Worm (Caenorhabditis elegans) whole organism, L4/young adult: ENCODE measurements around the gene C54G7.1.

Source experiments
- W03F9.2 ChIP-seq: fragments of 150-350 bp; optimal IDR thresholded peaks from 2 replicates; lab custom pipeline; 2014; ENCODE audit warnings: missing biosample characterization, missing genetic modification characterization
- dao-5 ChIP-seq: sonication (generic microtip); optimal IDR thresholded peaks from 2 replicates; lab custom pipeline; 2016; ENCODE audit warnings: missing genotype, missing genetic modification characterization, moderate library complexity, missing compliant biosample characterization
- him-1 ChIP-seq: sonication (generic microtip); optimal IDR thresholded peaks from 2 replicates; lab custom pipeline; 2016; ENCODE audit warnings: missing genotype, missing genetic modification reagents, missing genetic modification characterization, missing compliant biosample characterization

DNA sequence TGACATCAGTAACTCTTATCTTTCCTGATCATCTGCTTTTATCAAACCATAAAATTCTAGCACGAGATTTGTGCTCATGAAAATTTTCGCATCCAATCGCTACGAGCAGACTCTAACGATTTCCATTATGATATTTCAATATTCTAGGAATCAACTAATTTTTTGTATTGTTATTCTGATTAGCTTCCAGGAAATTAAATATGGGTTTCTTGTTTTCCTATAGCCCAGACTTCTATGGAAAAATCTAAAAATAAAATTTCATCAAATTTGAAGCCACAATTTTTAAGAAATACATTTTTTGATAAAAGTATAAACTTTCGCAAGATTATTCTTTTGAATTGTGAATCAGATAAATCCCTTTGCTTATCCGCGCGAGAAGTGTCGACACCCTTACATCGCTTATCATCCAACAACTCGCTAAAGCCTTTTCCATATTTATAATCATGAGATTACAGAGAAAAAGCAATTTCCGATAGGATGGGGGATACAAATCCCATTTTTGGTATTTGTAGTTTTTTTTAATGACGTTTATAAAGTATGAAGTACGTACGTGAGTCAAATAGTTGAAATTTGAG, 11.4 kb downstream of the C54G7.1 start:
- TF ChIP-seq dao-5 (tag; lab: Kevin White, UChicago) (no peak), him-1 (tag; lab: Kevin White, UChicago) (no peak), W03F9.2 (tag; lab: Kevin White, UChicago) (no peak)
